Fruit fly (Drosophila melanogaster) whole organism, adult: Measurements from ENCODE around the gene smal.

ENCODE experiments used
- CG33017 ChIP-seq: fragments of 200-800 bp; sonication (Bioruptor generic); optimal IDR thresholded peaks from 2 replicates; lab custom pipeline; 2018; ENCODE audit warnings: missing biosample characterization, mild to moderate bottlenecking, missing genetic modification characterization, moderate library complexity
- CG7101 ChIP-seq: fragments of 200-800 bp; sonication (Bioruptor generic); optimal IDR thresholded peaks from 2 replicates; lab custom pipeline; 2018; ENCODE audit warnings: missing biosample characterization, mild to moderate bottlenecking, missing genetic modification characterization, moderate library complexity
- toe ChIP-seq: fragments of 200-800 bp; sonication (Bioruptor generic); optimal IDR thresholded peaks from 2 replicates; lab custom pipeline; 2016; ENCODE audit warnings: missing biosample characterization, missing genetic modification characterization

DNA sequence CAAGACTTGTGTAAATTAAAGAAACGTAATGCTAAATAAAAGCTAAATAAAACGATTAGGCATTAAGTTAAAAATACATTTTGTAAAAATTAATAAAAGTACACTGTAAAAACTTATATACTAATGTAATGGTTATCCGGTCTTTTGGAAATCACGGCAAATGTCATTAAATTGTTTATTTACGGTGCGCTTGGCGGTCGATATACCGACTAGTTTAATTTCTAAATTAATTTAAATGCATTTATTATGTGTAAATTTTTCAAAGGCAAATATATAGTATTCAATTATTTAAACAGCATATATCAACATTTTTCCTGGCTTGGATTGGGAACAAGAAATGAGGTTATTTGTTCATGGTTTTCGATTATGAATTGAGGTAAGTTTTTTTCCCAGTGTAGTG, 31.9 kb downstream of the smal start:
- TF ChIP-seq toe = no peak
- no peak for TF ChIP-seq CG7101 (tag; lab: Kevin White, UChicago)
- TF ChIP-seq CG33017 (tag; lab: Kevin White, UChicago) = no peak
